Worm (Caenorhabditis elegans) whole organism, L2 larva: Measurements from ENCODE around the gene sra-3.

Experiments used
- C34F6.9 ChIP-seq: fragments of 150-350 bp; optimal IDR thresholded peaks from 2 replicates; lab custom pipeline; 2014; ENCODE audit warnings: missing biosample characterization, missing genetic modification characterization
- F13H6.1 ChIP-seq: sonication (generic microtip); optimal IDR thresholded peaks from 2 replicates; lab custom pipeline; 2016; ENCODE audit warnings: missing genetic modification characterization, missing compliant biosample characterization
- R02D3.7 ChIP-seq: fragments of 150-350 bp; optimal IDR thresholded peaks from 2 replicates; lab custom pipeline; 2014; ENCODE audit warnings: missing biosample characterization, missing genetic modification characterization
- Y55F3AM.14 ChIP-seq: fragments of 200-800 bp; sonication (Bioruptor generic); optimal IDR thresholded peaks from 2 replicates; lab custom pipeline; 2018; ENCODE audit warnings: mild to moderate bottlenecking, missing genetic modification characterization, missing compliant biosample characterization
- ZK546.5 ChIP-seq: sonication (generic microtip); optimal IDR thresholded peaks from 2 replicates; lab custom pipeline; 2017; ENCODE audit warnings: missing biosample characterization, missing genetic modification characterization
- alr-1 ChIP-seq: fragments of 150-350 bp; optimal IDR thresholded peaks from 2 replicates; lab custom pipeline; 2014; ENCODE audit warnings: missing biosample characterization, missing genetic modification characterization
- blmp-1 ChIP-seq: sonication (generic microtip); optimal IDR thresholded peaks from 2 replicates; lab custom pipeline; 2017; ENCODE audit warnings: missing genetic modification characterization, mild to moderate bottlenecking, missing compliant biosample characterization, antibody characterized with exemption, moderate library complexity; ENCODE audit not compliant: insufficient read depth
- ceh-16 ChIP-seq: fragments of 150-350 bp; optimal IDR thresholded peaks from 2 replicates; lab custom pipeline; 2014; ENCODE audit warnings: missing biosample characterization, missing genetic modification characterization
- ceh-82 ChIP-seq: fragments of 150-350 bp; optimal IDR thresholded peaks from 2 replicates; lab custom pipeline; 2014; ENCODE audit warnings: missing biosample characterization, missing genetic modification characterization
- crh-2 ChIP-seq: sonication (generic microtip); optimal IDR thresholded peaks from 2 replicates; lab custom pipeline; 2017; ENCODE audit warnings: missing biosample characterization, missing genetic modification characterization
- elt-1 ChIP-seq: fragments of 150-350 bp; optimal IDR thresholded peaks from 2 replicates; lab custom pipeline; 2014; ENCODE audit warnings: missing biosample characterization, missing genetic modification characterization
- elt-3 ChIP-seq: sonication (generic microtip); optimal IDR thresholded peaks from 2 replicates; lab custom pipeline; 2017; ENCODE audit warnings: missing biosample characterization, missing genetic modification characterization
- fos-1 ChIP-seq: fragments of 150-350 bp; optimal IDR thresholded peaks from 2 replicates; lab custom pipeline; 2014; ENCODE audit warnings: missing biosample characterization, missing genetic modification characterization
- gmeb-1 ChIP-seq: fragments of 150-350 bp; optimal IDR thresholded peaks from 2 replicates; lab custom pipeline; 2014; ENCODE audit warnings: missing biosample characterization, missing genetic modification characterization
- mab-5 ChIP-seq: fragments of 150-350 bp; optimal IDR thresholded peaks from 2 replicates; lab custom pipeline; 2014; ENCODE audit warnings: missing biosample characterization, missing genetic modification characterization
- mbf-1 ChIP-seq: sonication (generic microtip); optimal IDR thresholded peaks from 2 replicates; lab custom pipeline; 2017; ENCODE audit warnings: missing biosample characterization, missing genetic modification characterization
- mdl-1 ChIP-seq, 2 experiments: fragments of 150-350 bp in 1 of 2; sonication (generic microtip) in 1 of 2; optimal IDR thresholded peaks; 2 replicates each; lab custom pipeline; 2017; ENCODE audit warnings: missing biosample characterization in 2 of 2, missing genetic modification characterization in 2 of 2
- nhr-10 ChIP-seq: sonication (generic microtip); optimal IDR thresholded peaks from 2 replicates; lab custom pipeline; 2017; ENCODE audit warnings: missing biosample characterization, missing genetic modification characterization
- nhr-11 ChIP-seq: fragments of 150-350 bp; optimal IDR thresholded peaks from 2 replicates; lab custom pipeline; 2014; ENCODE audit warnings: missing biosample characterization, missing genetic modification characterization
- nhr-12 ChIP-seq: fragments of 150-350 bp; optimal IDR thresholded peaks from 2 replicates; lab custom pipeline; 2014; ENCODE audit warnings: missing biosample characterization, missing genetic modification characterization
- nhr-21 ChIP-seq: fragments of 150-350 bp; optimal IDR thresholded peaks from 2 replicates; lab custom pipeline; 2014; ENCODE audit warnings: missing biosample characterization, missing genetic modification characterization
- nhr-237 ChIP-seq: fragments of 150-350 bp; optimal IDR thresholded peaks from 2 replicates; lab custom pipeline; 2014; ENCODE audit warnings: missing biosample characterization, missing genetic modification characterization
- nhr-6 ChIP-seq: fragments of 150-350 bp; optimal IDR thresholded peaks from 2 replicates; lab custom pipeline; 2014; ENCODE audit warnings: missing biosample characterization, missing genetic modification characterization
- sem-4 ChIP-seq: fragments of 150-350 bp; optimal IDR thresholded peaks from 2 replicates; lab custom pipeline; 2014; ENCODE audit warnings: missing biosample characterization, missing genetic modification reagents, missing genetic modification characterization
- sma-3 ChIP-seq: sonication (generic microtip); optimal IDR thresholded peaks from 2 replicates; lab custom pipeline; 2016; ENCODE audit warnings: missing genetic modification reagents, missing genetic modification characterization, missing compliant biosample characterization
- sma-9 ChIP-seq, 2 experiments: fragments of 150-350 bp in 1 of 2; sonication (generic microtip) in 1 of 2; optimal IDR thresholded peaks; 2 replicates each; lab custom pipeline; 2014 to 2016; ENCODE audit warnings: missing genetic modification characterization in 2 of 2, mild to moderate bottlenecking in 1 of 2, missing biosample characterization in 1 of 2, missing compliant biosample characterization in 1 of 2, missing genetic modification reagents in 1 of 2, moderate library complexity in 1 of 2
- snpc-4 ChIP-seq: fragments of 150-350 bp; optimal IDR thresholded peaks from 2 replicates; lab custom pipeline; 2014; ENCODE audit warnings: missing biosample characterization, missing genetic modification characterization
- unc-39 ChIP-seq: fragments of 150-350 bp; optimal IDR thresholded peaks from 2 replicates; lab custom pipeline; 2014; ENCODE audit warnings: missing biosample characterization, missing genetic modification characterization
- unc-55 ChIP-seq: fragments of 150-350 bp; sonication (generic microtip); optimal IDR thresholded peaks from 3 replicates; lab custom pipeline; 2014; ENCODE audit warnings: missing biosample characterization, missing genetic modification reagents, missing genetic modification characterization
- unc-62 ChIP-seq: fragments of 150-350 bp; optimal IDR thresholded peaks from 2 replicates; lab custom pipeline; 2014; ENCODE audit warnings: missing biosample characterization, missing genetic modification reagents, missing genetic modification characterization
- zag-1 ChIP-seq: fragments of 150-350 bp; optimal IDR thresholded peaks from 2 replicates; lab custom pipeline; 2014; ENCODE audit warnings: missing biosample characterization, missing genetic modification characterization
- ztf-1 ChIP-seq: fragments of 200-800 bp; sonication (Bioruptor generic); conservative IDR thresholded peaks from 2 replicates; pipeline ENCODE4 v1.3.6; 2022; ENCODE audit warnings: missing genetic modification characterization, missing compliant biosample characterization
- ztf-11 ChIP-seq: sonication (generic microtip); optimal IDR thresholded peaks from 2 replicates; lab custom pipeline; 2017; ENCODE audit warnings: missing biosample characterization, missing genetic modification characterization
- ztf-4 ChIP-seq: fragments of 150-350 bp; optimal IDR thresholded peaks from 2 replicates; lab custom pipeline; 2014; ENCODE audit warnings: missing biosample characterization, missing genetic modification characterization

sra-3 gene

ce11 chrII:9521570-9521969 is 19.1 kb downstream of the sra-3 start, which contains the start of gene sra-1:
TSS of gene sra-1 (minus strand) at chrII:9521670.
- TF ChIP-seq blmp-1 (tag; lab: Kevin White, UChicago) (no peak), zag-1 (tag; lab: Kevin White, UChicago) (no peak), nhr-237 (tag; lab: Kevin White, UChicago) (no peak), ztf-11 (no peak), nhr-10 (tag; lab: Kevin White, UChicago) (no peak), nhr-21 (tag; lab: Kevin White, UChicago) (no peak), mbf-1 (tag; lab: Kevin White, UChicago) (no peak), unc-39 (no peak)

ce11 chrII:9518781-9519180 is 21.8 kb downstream of the sra-3 start, which contains the start of the genes sfxn-1.1 and AH6.3:
TSS of gene sfxn-1.1 (minus strand) at chrII:9518881.
TSS of gene AH6.3 (plus strand) at chrII:9519055.
- TF ChIP-seq R02D3.7 (tag; lab: Kevin White, UChicago) (no peak), elt-1 (tag; lab: Kevin White, UChicago) (no peak), sma-9 (GFP tag; optimal IDR thresholded peaks at IDR 0.05; lab: Kevin White, UChicago) (no peak), sma-9 (tag; optimal IDR thresholded peaks at IDR 0.05; lab: Kevin White, UChicago) (no peak), nhr-6 (tag; lab: Kevin White, UChicago) (no peak), mab-5 (tag; lab: Kevin White, UChicago) (no peak), snpc-4 (tag; lab: Kevin White, UChicago) (no peak), nhr-10 (tag; lab: Kevin White, UChicago) (no peak), ztf-11 (no peak), sem-4 (tag; lab: Kevin White, UChicago) (no peak), zag-1 (tag; lab: Kevin White, UChicago) (no peak), C34F6.9 (tag; lab: Kevin White, UChicago) (no peak), ztf-4 (no peak), nhr-12 (no peak), gmeb-1 (tag; lab: Kevin White, UChicago) (no peak), nhr-21 (tag; lab: Kevin White, UChicago) (no peak), fos-1 (no peak), ceh-16 (tag; lab: Kevin White, UChicago) (no peak)

ce11 chrII:9516836-9517235 is 23.8 kb downstream of the sra-3 start, which contains the start of gene gcy-1:
TSS of gene gcy-1 (minus strand) at chrII:9516936.
- TF ChIP-seq sma-9 (GFP tag; optimal IDR thresholded peaks at IDR 0.05; lab: Kevin White, UChicago) (no peak), sma-9 (tag; optimal IDR thresholded peaks at IDR 0.05; lab: Kevin White, UChicago) (no peak), elt-3 (tag; lab: Kevin White, UChicago) (no peak), ceh-82 (no peak), C34F6.9 (tag; lab: Kevin White, UChicago) (no peak), nhr-237 (tag; lab: Kevin White, UChicago) (no peak), ZK546.5 (tag; lab: Kevin White, UChicago) (no peak), ceh-16 (tag; lab: Kevin White, UChicago) (no peak)

DNA sequence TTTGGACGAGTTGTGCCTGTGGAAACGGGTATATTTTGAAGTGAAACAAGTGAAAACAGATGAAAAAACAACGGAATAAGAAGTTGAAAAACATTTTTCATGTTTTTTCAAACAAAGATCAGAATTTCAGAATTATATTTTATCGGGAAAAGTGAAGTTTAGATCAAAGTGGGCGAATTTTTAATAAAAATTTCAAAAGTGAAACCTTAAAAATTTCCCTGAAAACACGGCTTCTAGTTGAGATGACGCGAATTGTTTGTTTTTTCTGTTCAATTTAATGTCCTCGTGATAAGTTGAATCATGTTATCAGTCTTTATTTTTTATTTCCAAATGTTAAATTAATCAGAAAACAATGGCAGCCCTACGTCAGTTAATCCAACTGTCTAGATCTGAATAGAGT is 33.4 kb downstream of the sra-3 start, which contains the start of gene gcy-3:
gcy-3 (minus strand) TSS at position 101 of the 400 bp plus-strand sequence.
- TF ChIP-seq sma-3: no peak
- TF ChIP-seq unc-62: no peak
- TF ChIP-seq ceh-82: no peak
- no peak for TF ChIP-seq unc-55 (GFP tag; lab: Kevin White, UChicago)
- no peak for TF ChIP-seq mdl-1 (tag; optimal IDR thresholded peaks at IDR 0.05; lab: Kevin White, UChicago)
- no peak for TF ChIP-seq ztf-1 (GFP tag; lab: Robert Waterston, UW)
- TF ChIP-seq fos-1: no peak
- no peak for TF ChIP-seq blmp-1 (tag; lab: Kevin White, UChicago)
- TF ChIP-seq unc-39: no peak
- TF ChIP-seq mab-5 (tag; lab: Kevin White, UChicago): no peak
- TF ChIP-seq sem-4 (tag; lab: Kevin White, UChicago): no peak
- no peak for TF ChIP-seq alr-1 (tag; lab: Kevin White, UChicago)
- TF ChIP-seq, all 48 proteins: peak for 0

ce11 chrII:9501955-9502354 is 38.7 kb downstream of the sra-3 start:
- TF ChIP-seq F13H6.1 (tag; lab: Kevin White, UChicago): peak; percentile 72
- TF ChIP-seq sma-9 (GFP tag; optimal IDR thresholded peaks at IDR 0.05; lab: Kevin White, UChicago): peak; percentile 78
- TF ChIP-seq sma-9 (tag; optimal IDR thresholded peaks at IDR 0.05; lab: Kevin White, UChicago): no peak
- no peak for TF ChIP-seq ZK546.5 (tag; lab: Kevin White, UChicago)
- no peak for TF ChIP-seq mbf-1 (tag; lab: Kevin White, UChicago)
- TF ChIP-seq nhr-11: no peak
- TF ChIP-seq gmeb-1 (tag; lab: Kevin White, UChicago): peak; percentile 46
- TF ChIP-seq R02D3.7 (tag; lab: Kevin White, UChicago): no peak
- TF ChIP-seq nhr-6 (tag; lab: Kevin White, UChicago): no peak
- peak; percentile 8 for TF ChIP-seq sma-3
- TF ChIP-seq Y55F3AM.14 (GFP tag; lab: Kevin White, UChicago): no peak
- TF ChIP-seq crh-2: peak; percentile 63
